Worm (Caenorhabditis elegans): ENCODE measurements around the gene F10E9.11.
A peak's percentile ranks its signal among the peaks of the same experiment; 100 is the strongest.

The F10E9.11 gene

DNA sequence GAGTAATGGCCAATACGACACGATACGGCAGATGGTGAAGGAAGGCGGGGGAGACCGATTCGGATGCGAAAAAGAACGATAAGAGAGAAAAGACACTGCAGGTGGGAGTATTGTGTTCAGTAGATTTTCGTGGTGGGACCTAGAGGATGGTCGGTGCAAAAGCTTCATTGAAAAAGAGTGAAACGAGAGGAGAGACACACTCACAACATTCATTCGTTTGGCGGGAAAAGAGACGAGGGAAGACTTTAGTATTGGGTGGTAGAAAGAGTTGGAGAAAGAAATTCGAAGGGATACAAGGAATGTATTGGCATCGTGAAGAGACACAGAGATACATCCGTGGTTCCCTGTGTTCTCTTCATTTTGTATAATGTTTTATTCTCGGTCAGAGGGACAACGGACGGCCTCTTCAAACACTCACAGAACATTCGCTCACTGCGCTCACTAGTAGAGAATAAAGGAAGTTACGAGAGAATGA lies 37.4 kb upstream of the F10E9.11 start:
- TF ChIP-seq ceh-100 (GFP tag; IDR thresholded peaks at IDR 0.05), result no peak
- peak; percentile 57 for TF ChIP-seq lin-40 (tag; optimal IDR thresholded peaks at IDR 0.05)
- TF ChIP-seq tlf-1 (GFP tag; optimal IDR thresholded peaks at IDR 0.05), result peak; percentile 2
- TF ChIP-seq B0019.2 (GFP tag; conservative IDR thresholded peaks at IDR 0.05), result no peak
- TF ChIP-seq mcd-1 (GFP tag; IDR thresholded peaks at IDR 0.05), result peak; percentile 47; the same call in 1 of the 2 replicates
- no peak for TF ChIP-seq rcor-1 (GFP tag; IDR thresholded peaks at IDR 0.05)
- TF ChIP-seq hmg-20 (GFP tag; IDR thresholded peaks at IDR 0.05), result no peak
- no peak for TF ChIP-seq lir-1 (GFP tag; conservative IDR thresholded peaks at IDR 0.05)
- TF ChIP-seq B0261.1 (tag; optimal IDR thresholded peaks at IDR 0.05), result no peak
- TF ChIP-seq attf-5 (GFP tag; optimal IDR thresholded peaks at IDR 0.05), result peak; percentile 79
- no peak for TF ChIP-seq ceh-58 (GFP tag; IDR thresholded peaks at IDR 0.05)
- no peak for TF ChIP-seq F57C9.4 (tag; optimal IDR thresholded peaks at IDR 0.05)
- TF ChIP-seq hsf-1 (GFP tag; IDR thresholded peaks at IDR 0.05), result no peak; the same call in 1 of the 2 replicates
- no peak for TF ChIP-seq tbx-9 (tag; optimal IDR thresholded peaks at IDR 0.05; ENCODE audit: borderline replicate concordance)
- no peak for TF ChIP-seq Y95B8A.8 (GFP tag; IDR thresholded peaks at IDR 0.05)
- peak; percentile 54 for TF ChIP-seq madf-10 (tag; optimal IDR thresholded peaks at IDR 0.05)
- peak in 1 of 3 experiments; percentile 50 for TF ChIP-seq lin-35 (GFP tag; optimal IDR thresholded peaks at IDR 0.05)
- peak; percentile 20 for TF ChIP-seq ztf-18 (tag; optimal IDR thresholded peaks at IDR 0.05)
- TF ChIP-seq sdz-38 (tag; optimal IDR thresholded peaks at IDR 0.05), result no peak
- peak; percentile 43; the same call in 1 of the 2 replicates for TF ChIP-seq zfh-2 (GFP tag; conservative IDR thresholded peaks at IDR 0.05)
- no peak for TF ChIP-seq hlh-12 (tag; optimal IDR thresholded peaks at IDR 0.05)
- TF ChIP-seq mel-28 (tag; optimal IDR thresholded peaks at IDR 0.05; ENCODE audit: borderline replicate concordance), result no peak
- peak; percentile 22; the same call in 1 of the 2 replicates for TF ChIP-seq F33H1.4 (GFP tag; IDR thresholded peaks at IDR 0.05)
- TF ChIP-seq hmg-1.2 (GFP tag; IDR thresholded peaks at IDR 0.05), result peak; percentile 80; the same call in 1 of the 2 replicates
- peak; percentile 24 for TF ChIP-seq chd-7 (tag; optimal IDR thresholded peaks at IDR 0.05)
- no peak for TF ChIP-seq ceh-79 (tag; optimal IDR thresholded peaks at IDR 0.05)
- TF ChIP-seq snpc-1.3 (tag; optimal IDR thresholded peaks at IDR 0.05; ENCODE audit: insufficient read depth), result peak; percentile 12
- TF ChIP-seq B0035.1 (tag; optimal IDR thresholded peaks at IDR 0.05), result no peak
- TF ChIP-seq madf-8 (GFP tag; conservative IDR thresholded peaks at IDR 0.05), result no peak
- no peak for TF ChIP-seq C06A6.2 (GFP tag; conservative IDR thresholded peaks at IDR 0.05)
- TF ChIP-seq akir-1 (GFP tag; optimal IDR thresholded peaks at IDR 0.05), result no peak
- TF ChIP-seq C17E4.6 (GFP tag; IDR thresholded peaks at IDR 0.05), result no peak
- TF ChIP-seq nhr-120 (GFP tag; IDR thresholded peaks at IDR 0.05), result no peak
- TF ChIP-seq unc-130 (GFP tag; optimal IDR thresholded peaks at IDR 0.05), result no peak
- TF ChIP-seq mes-4 (tag; optimal IDR thresholded peaks at IDR 0.05), result no peak
- no peak for TF ChIP-seq F39B2.1 (GFP tag; IDR thresholded peaks at IDR 0.05)
- no peak for TF ChIP-seq tbp1 (GFP tag; optimal IDR thresholded peaks at IDR 0.05)
- no peak for TF ChIP-seq rpc-1 (optimal IDR thresholded peaks at IDR 0.05)
- TF ChIP-seq rpc-1 (tag; optimal IDR thresholded peaks at IDR 0.05), result no peak
- no peak for TF ChIP-seq efl-1 (GFP tag; optimal IDR thresholded peaks at IDR 0.05)
- TF ChIP-seq ets-4 (GFP tag; optimal IDR thresholded peaks at IDR 0.05), result no peak
- TF ChIP-seq let-526 (GFP tag; IDR thresholded peaks at IDR 0.05), result no peak
- no peak for TF ChIP-seq F52B5.7 (tag; optimal IDR thresholded peaks at IDR 0.05)
- no peak for TF ChIP-seq aptf-3 (GFP tag; IDR thresholded peaks at IDR 0.05)
- no peak for TF ChIP-seq F22D6.2 (tag; optimal IDR thresholded peaks at IDR 0.05)
- TF ChIP-seq bed-1 (GFP tag; IDR thresholded peaks at IDR 0.05), result no peak
- TF ChIP-seq lin-54 (GFP tag; optimal IDR thresholded peaks at IDR 0.05), result no peak
- no peak for TF ChIP-seq D2030.7 (GFP tag; IDR thresholded peaks at IDR 0.05)
- TF ChIP-seq attf-3 (GFP tag; conservative IDR thresholded peaks at IDR 0.05), result 0 out of 2 replicates have a peak, but pooled peaks have one; percentile 21
- TF ChIP-seq T26A5.8 (tag; optimal IDR thresholded peaks at IDR 0.05), result no peak

Measured in whole organism, young adult.